Worm (Caenorhabditis elegans) whole organism, late embryonic: ENCODE data around the gene unc-71.

Source experiments
- dmd-4 ChIP-seq: sonication (generic microtip); optimal IDR thresholded peaks from 2 replicates; lab custom pipeline; 2016; ENCODE audit warnings: borderline replicate concordance, missing genetic modification characterization, missing compliant biosample characterization
- elt-2 ChIP-seq: sonication (generic microtip); optimal IDR thresholded peaks from 2 replicates; lab custom pipeline; 2016; ENCODE audit warnings: missing genetic modification reagents, missing genetic modification characterization, missing compliant biosample characterization
- nhr-11 ChIP-seq: fragments of 150-350 bp; optimal IDR thresholded peaks from 2 replicates; lab custom pipeline; 2014; ENCODE audit warnings: missing biosample characterization, missing genetic modification characterization
- rnt-1 ChIP-seq: sonication (generic microtip); optimal IDR thresholded peaks from 2 replicates; lab custom pipeline; 2016; ENCODE audit warnings: missing genetic modification characterization, missing compliant biosample characterization
- tbx-2 ChIP-seq: sonication (generic microtip); optimal IDR thresholded peaks from 2 replicates; lab custom pipeline; 2016; ENCODE audit warnings: missing genetic modification characterization, missing compliant biosample characterization
- unc-55 ChIP-seq: sonication (generic microtip); optimal IDR thresholded peaks from 2 replicates; lab custom pipeline; 2017; ENCODE audit warnings: missing biosample characterization, missing genetic modification reagents, missing genetic modification characterization

ce11 chrIII:12892767-12893166 lies 1.2 kb upstream of the unc-71 start:
- no peak for TF ChIP-seq tbx-2 (tag; lab: Kevin White, UChicago)
- TF ChIP-seq nhr-11 (tag; lab: Kevin White, UChicago): no peak
- TF ChIP-seq elt-2 (tag; lab: Kevin White, UChicago): no peak
- no peak for TF ChIP-seq dmd-4 (tag; lab: Kevin White, UChicago)
- TF ChIP-seq unc-55: no peak
- TF ChIP-seq rnt-1: no peak
